Worm (Caenorhabditis elegans): ENCODE data around the gene nspc-19.
A peak's percentile ranks its signal among the peaks of the same experiment; 100 is the strongest.

The nspc-19 gene

DNA sequence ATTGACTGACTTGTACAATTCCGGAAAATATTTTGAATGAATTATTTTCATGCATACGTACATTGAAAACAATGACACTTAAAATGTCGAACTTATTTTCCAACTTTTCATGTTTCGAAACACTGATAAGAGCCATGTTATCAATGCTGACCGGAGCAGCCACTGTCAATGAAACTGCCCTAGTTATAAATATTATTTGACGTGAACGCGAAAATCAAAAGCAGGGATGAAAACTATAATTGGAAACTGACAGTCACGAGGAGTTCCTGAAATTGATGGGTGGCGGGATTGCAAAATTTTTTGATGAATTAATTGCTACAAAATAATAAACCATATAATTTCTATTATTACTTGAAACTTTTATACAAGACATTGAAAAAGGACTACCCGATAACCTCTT, 11.0 kb downstream of the nspc-19 start (continued):
- TF ChIP-seq snpc-4 (GFP tag; optimal IDR thresholded peaks at IDR 0.05) = no peak
- TF ChIP-seq snpc-4 (tag; optimal IDR thresholded peaks at IDR 0.05) = peak in 1 of 4 experiments; percentile 31
- no peak for TF ChIP-seq tbx-9 (tag; optimal IDR thresholded peaks at IDR 0.05; ENCODE audit: borderline replicate concordance)
- no peak for TF ChIP-seq snpc-1.1 (tag; optimal IDR thresholded peaks at IDR 0.05; ENCODE audit: insufficient read depth)
- TF ChIP-seq Y53F4B.3 (GFP tag; IDR thresholded peaks at IDR 0.05) = no peak
- TF ChIP-seq ZK185.1 (tag; optimal IDR thresholded peaks at IDR 0.05; ENCODE audit: poor library complexity, severe bottlenecking) = no peak
- no peak for TF ChIP-seq chd-7 (tag; optimal IDR thresholded peaks at IDR 0.05)
- no peak for TF ChIP-seq snpc-3.4 (tag; optimal IDR thresholded peaks at IDR 0.05)
- TF ChIP-seq dpl-1 (GFP tag; optimal IDR thresholded peaks at IDR 0.05) = no peak
- TF ChIP-seq hsf-1 (GFP tag; IDR thresholded peaks at IDR 0.05) = no peak
- TF ChIP-seq K11D2.4 (GFP tag; IDR thresholded peaks at IDR 0.05) = no peak
- TF ChIP-seq ztf-26 (tag; optimal IDR thresholded peaks at IDR 0.05) = no peak
- TF ChIP-seq dox-1 (GFP tag; IDR thresholded peaks at IDR 0.05) = no peak
- TF ChIP-seq B0336.3 (GFP tag; IDR thresholded peaks at IDR 0.05) = no peak
- TF ChIP-seq B0019.2 (GFP tag; conservative IDR thresholded peaks at IDR 0.05) = no peak
- TF ChIP-seq nhr-80 (tag; optimal IDR thresholded peaks at IDR 0.05) = peak; percentile 90
- TF ChIP-seq somi-1 (GFP tag; optimal IDR thresholded peaks at IDR 0.05) = no peak
- no peak for TF ChIP-seq ztf-25 (GFP tag; IDR thresholded peaks at IDR 0.05)

DNA sequence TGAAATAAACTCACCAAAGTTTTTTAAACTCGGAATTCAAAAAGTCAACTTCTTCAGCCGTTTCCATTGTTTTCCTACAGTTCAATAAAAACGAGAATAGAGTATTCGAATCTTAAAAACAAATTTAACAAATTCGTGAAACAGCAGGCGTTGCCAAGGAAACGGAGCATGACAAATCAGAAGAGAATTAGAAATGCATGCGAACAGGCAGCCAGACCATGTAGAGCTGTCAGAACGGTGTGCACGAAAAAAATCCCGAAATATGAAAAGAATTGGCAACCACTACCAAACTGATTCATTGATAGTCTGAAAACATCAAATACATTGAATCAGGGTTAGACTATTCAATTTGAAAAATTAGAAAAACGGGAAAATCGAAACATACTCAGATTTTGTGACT, 13.5 kb downstream of the nspc-19 start, which contains the start of gene fbxa-81:
Gene fbxa-81 (minus strand): TSS at position 101 of the 400 bp plus-strand sequence.
- no peak for TF ChIP-seq mes-4 (tag; optimal IDR thresholded peaks at IDR 0.05)
- no peak for TF ChIP-seq Y67H2A.10 (GFP tag; conservative IDR thresholded peaks at IDR 0.05)
- no peak for TF ChIP-seq madf-6 (GFP tag; IDR thresholded peaks at IDR 0.05)
- no peak for TF ChIP-seq sptf-2 (GFP tag; optimal IDR thresholded peaks at IDR 0.05)
- TF ChIP-seq snpc-1.1 (tag; optimal IDR thresholded peaks at IDR 0.05; ENCODE audit: insufficient read depth) = no peak

DNA sequence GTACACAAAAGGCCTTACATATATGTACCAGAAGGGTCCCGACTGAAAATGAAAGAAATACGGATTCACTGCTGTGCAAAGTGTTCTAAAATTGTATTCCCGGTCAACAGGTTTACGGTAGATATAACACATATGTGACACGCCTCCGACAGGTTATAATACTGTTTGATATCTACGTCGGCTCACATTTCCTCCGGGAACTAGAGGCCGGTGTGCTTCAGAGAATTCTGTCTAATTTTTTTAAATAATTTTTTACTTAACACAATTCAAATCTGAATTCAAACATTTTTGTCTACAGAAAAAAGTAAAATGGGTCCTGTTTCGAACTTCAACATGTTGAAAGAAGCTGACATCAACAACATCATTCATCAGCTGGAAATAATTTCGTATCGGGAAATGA, 14.7 kb downstream of the nspc-19 start, which contains the start of gene T24C2.3:
Gene T24C2.3 (plus strand): TSS at position 301 of the 400 bp plus-strand sequence.
- TF ChIP-seq attf-5 (GFP tag; optimal IDR thresholded peaks at IDR 0.05) = no peak
- TF ChIP-seq tbx-9 (tag; optimal IDR thresholded peaks at IDR 0.05; ENCODE audit: borderline replicate concordance) = no peak
- TF ChIP-seq ceh-58 (GFP tag; IDR thresholded peaks at IDR 0.05) = no peak
- no peak for TF ChIP-seq lag-1 (GFP tag; IDR thresholded peaks at IDR 0.05)
- TF ChIP-seq lin-54 (GFP tag; optimal IDR thresholded peaks at IDR 0.05) = no peak
- no peak for TF ChIP-seq nhr-179 (tag; optimal IDR thresholded peaks at IDR 0.05)
- no peak for TF ChIP-seq athp-1 (tag; optimal IDR thresholded peaks at IDR 0.05)
- TF ChIP-seq mcd-1 (GFP tag; IDR thresholded peaks at IDR 0.05) = no peak
- no peak for TF ChIP-seq gei-17 (GFP tag; optimal IDR thresholded peaks at IDR 0.05)

DNA sequence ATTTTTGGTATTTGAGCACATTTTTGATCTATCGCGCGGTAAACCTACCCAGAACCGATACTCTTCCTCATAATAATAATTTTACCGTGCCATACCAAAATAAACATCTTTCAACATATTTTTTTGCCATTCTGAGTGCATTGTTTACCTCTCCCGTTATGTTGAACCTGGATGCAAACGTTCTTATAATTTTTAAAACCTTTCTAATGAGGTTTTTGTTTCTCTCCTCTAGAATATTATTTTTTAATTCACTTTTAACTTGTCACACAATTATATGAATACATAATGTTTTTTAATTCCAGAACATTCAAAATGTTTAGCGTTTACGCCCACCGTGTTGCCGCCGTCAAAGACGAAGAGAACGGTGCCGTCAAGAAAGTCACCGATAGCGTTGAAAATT, 17.0 kb downstream of the nspc-19 start, which contains the start of gene enri-2:
Gene enri-2 (plus strand): TSS at position 301 of the 400 bp plus-strand sequence.
- TF ChIP-seq madf-10 (tag; optimal IDR thresholded peaks at IDR 0.05) (no peak), hlh-26 (GFP tag; conservative IDR thresholded peaks at IDR 0.05) (no peak), lag-1 (GFP tag; IDR thresholded peaks at IDR 0.05) (no peak), dpff-1 (tag; optimal IDR thresholded peaks at IDR 0.05) (no peak), C17E4.6 (GFP tag; IDR thresholded peaks at IDR 0.05) (no peak), ztf-28 (GFP tag; IDR thresholded peaks at IDR 0.05) (no peak), Y53F4B.3 (GFP tag; IDR thresholded peaks at IDR 0.05) (no peak), efl-1 (GFP tag; optimal IDR thresholded peaks at IDR 0.05) (no peak), lin-40 (tag; optimal IDR thresholded peaks at IDR 0.05) (no peak), madf-3 (GFP tag; IDR thresholded peaks at IDR 0.05) (no peak), mxl-1 (tag; optimal IDR thresholded peaks at IDR 0.05) (no peak), ets-4 (GFP tag; optimal IDR thresholded peaks at IDR 0.05) (no peak), egrh-3 (GFP tag; IDR thresholded peaks at IDR 0.05) (no peak)
